Fruit fly (Drosophila melanogaster) whole organism, adult: ENCODE results near the gene grn.

Experiments used
- CG14711 ChIP-seq: fragments of 200-800 bp; sonication (Bioruptor generic); optimal IDR thresholded peaks from 2 replicates; lab custom pipeline; 2018; ENCODE audit warnings: missing biosample characterization, mild to moderate bottlenecking, missing genetic modification characterization, moderate library complexity
- CG33017 ChIP-seq: fragments of 200-800 bp; sonication (Bioruptor generic); optimal IDR thresholded peaks from 2 replicates; lab custom pipeline; 2018; ENCODE audit warnings: missing biosample characterization, mild to moderate bottlenecking, missing genetic modification characterization, moderate library complexity
- CG7101 ChIP-seq: fragments of 200-800 bp; sonication (Bioruptor generic); optimal IDR thresholded peaks from 2 replicates; lab custom pipeline; 2018; ENCODE audit warnings: missing biosample characterization, mild to moderate bottlenecking, missing genetic modification characterization, moderate library complexity
- pad ChIP-seq: fragments of 200-800 bp; sonication (Bioruptor generic); optimal IDR thresholded peaks from 3 replicates; lab custom pipeline; 2017; ENCODE audit warnings: missing biosample characterization, missing genetic modification characterization, mild to moderate bottlenecking, moderate library complexity, missing genetic modification reagents
- tj ChIP-seq: fragments of 200-800 bp; sonication (Bioruptor generic); optimal IDR thresholded peaks from 3 replicates; lab custom pipeline; 2017; ENCODE audit warnings: missing biosample characterization, mild to moderate bottlenecking, missing genetic modification characterization, moderate library complexity

DNA sequence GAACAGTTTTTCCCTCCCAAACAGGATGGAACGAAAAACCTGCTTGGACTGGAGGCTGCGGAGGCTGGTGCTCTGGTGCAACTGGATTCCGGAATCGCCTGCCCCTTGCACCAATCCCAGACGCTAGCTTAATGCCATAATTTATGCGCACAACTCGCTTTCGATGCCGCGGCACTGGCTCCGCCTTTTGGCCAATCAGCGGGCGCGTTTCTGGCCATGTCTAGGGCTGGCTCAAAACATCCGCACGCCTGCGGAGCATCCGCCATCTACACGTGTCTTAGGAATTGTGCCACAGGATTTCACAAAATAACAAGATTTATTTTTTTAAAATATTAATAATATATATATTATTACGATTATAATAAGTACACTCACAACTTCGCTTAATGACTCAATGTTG, 46.7 kb downstream of the grn start:
- no peak for TF ChIP-seq CG7101 (tag; lab: Kevin White, UChicago)
- TF ChIP-seq CG14711 (tag; lab: Kevin White, UChicago) = no peak
- TF ChIP-seq pad (GFP tag; lab: Kevin White, UChicago) = no peak
- no peak for TF ChIP-seq tj (GFP tag; lab: Kevin White, UChicago)
- no peak for TF ChIP-seq CG33017 (tag; lab: Kevin White, UChicago)
